Worm (Caenorhabditis elegans) whole organism, young adult: ENCODE results near the gene dnj-5.

Source experiments
- B0261.1 ChIP-seq: sonication (generic microtip); optimal IDR thresholded peaks from 2 replicates; lab custom pipeline; 2016; ENCODE audit warnings: mild to moderate bottlenecking, missing genetic modification characterization, moderate library complexity, missing compliant biosample characterization
- B0336.3 ChIP-seq: fragments of 200-800 bp; sonication (Bioruptor generic); IDR thresholded peaks from 2 replicates; pipeline ENCODE4 v1.3.6; 2022; ENCODE audit warnings: missing genetic modification characterization, missing compliant biosample characterization
- F10E7.11 ChIP-seq: sonication (generic microtip); optimal IDR thresholded peaks from 2 replicates; lab custom pipeline; 2017; ENCODE audit warnings: mild to moderate bottlenecking, missing genetic modification characterization, moderate library complexity, missing compliant biosample characterization
- F39B2.1 ChIP-seq: fragments of 200-800 bp; sonication (Bioruptor generic); IDR thresholded peaks from 2 replicates; pipeline ENCODE4 v1.3.6; 2022; ENCODE audit warnings: missing genetic modification reagents, missing genetic modification characterization, missing compliant biosample characterization
- F57C9.4 ChIP-seq: sonication (generic microtip); optimal IDR thresholded peaks from 2 replicates; lab custom pipeline; 2017; ENCODE audit warnings: mild to moderate bottlenecking, missing genetic modification characterization, missing compliant biosample characterization
- K12H6.12 ChIP-seq: fragments of 200-800 bp; sonication (Bioruptor generic); optimal IDR thresholded peaks from 2 replicates; lab custom pipeline; 2018; ENCODE audit warnings: mild to moderate bottlenecking, missing genetic modification characterization, missing compliant biosample characterization
- Y53F4B.3 ChIP-seq: fragments of 200-800 bp; sonication (Bioruptor generic); IDR thresholded peaks from 2 replicates; pipeline ENCODE4 v1.3.6; 2022; ENCODE audit warnings: missing genetic modification reagents, missing genetic modification characterization, missing compliant biosample characterization
- akir-1 ChIP-seq: fragments of 200-800 bp; sonication (Bioruptor generic); optimal IDR thresholded peaks from 2 replicates; lab custom pipeline; 2018; ENCODE audit warnings: mild to moderate bottlenecking, missing genetic modification characterization, moderate library complexity, missing compliant biosample characterization
- atf-7 ChIP-seq: sonication (generic microtip); optimal IDR thresholded peaks from 2 replicates; lab custom pipeline; 2017; ENCODE audit warnings: mild to moderate bottlenecking, missing genetic modification characterization, missing compliant biosample characterization
- attf-5 ChIP-seq: fragments of 200-800 bp; sonication (Bioruptor generic); optimal IDR thresholded peaks from 2 replicates; lab custom pipeline; 2018; ENCODE audit warnings: mild to moderate bottlenecking, missing genetic modification characterization, missing compliant biosample characterization
- cebp-1 ChIP-seq, 2 experiments: fragments of 200-800 bp in 1 of 2; sonication (Bioruptor generic) in 1 of 2; sonication (generic microtip) in 1 of 2; IDR thresholded peaks in 1 of 2; optimal IDR thresholded peaks in 1 of 2; 2 replicates each; pipeline versions ENCODE4 v1.3.6 to Lab custom; 2017 to 2022; ENCODE audit warnings: missing compliant biosample characterization in 2 of 2, missing genetic modification characterization in 2 of 2, mild to moderate bottlenecking in 1 of 2, missing genetic modification reagents in 1 of 2, moderate library complexity in 1 of 2
- chd-7 ChIP-seq: sonication (generic microtip); optimal IDR thresholded peaks from 2 replicates; lab custom pipeline; 2016; ENCODE audit warnings: mild to moderate bottlenecking, missing genetic modification characterization, moderate library complexity, missing compliant biosample characterization
- efl-1 ChIP-seq: fragments of 150-350 bp; optimal IDR thresholded peaks from 2 replicates; lab custom pipeline; 2014; ENCODE audit warnings: missing biosample characterization, missing genetic modification reagents, missing genetic modification characterization
- egl-44 ChIP-seq: fragments of 200-800 bp; sonication (Bioruptor generic); IDR thresholded peaks from 2 replicates; pipeline ENCODE4 v1.3.6; 2022; ENCODE audit warnings: missing genetic modification reagents, missing genetic modification characterization, missing compliant biosample characterization
- hrde-1 ChIP-seq: sonication (generic microtip); optimal IDR thresholded peaks from 2 replicates; lab custom pipeline; 2016; ENCODE audit warnings: missing genetic modification characterization, mild to moderate bottlenecking, missing compliant biosample characterization, moderate library complexity, missing genotype, missing genetic modification reagents, borderline replicate concordance
- lag-1 ChIP-seq: fragments of 200-800 bp; sonication (Bioruptor generic); IDR thresholded peaks from 2 replicates; pipeline ENCODE4 v1.3.6; 2022; ENCODE audit warnings: missing genetic modification reagents, missing genetic modification characterization, missing compliant biosample characterization
- let-526 ChIP-seq: fragments of 200-800 bp; sonication (Bioruptor generic); IDR thresholded peaks from 2 replicates; pipeline ENCODE4 v1.3.6; 2022; ENCODE audit warnings: missing genetic modification reagents, missing genetic modification characterization, missing compliant biosample characterization
- lin-35 ChIP-seq, 3 experiments: fragments of 150-350 bp in 2 of 3; sonication (generic microtip) in 1 of 3; optimal IDR thresholded peaks; 2 replicates each; lab custom pipeline; 2014 to 2018; ENCODE audit warnings: missing biosample characterization in 3 of 3, missing genetic modification characterization in 3 of 3, missing genetic modification reagents in 3 of 3
- lin-40 ChIP-seq: sonication (generic microtip); optimal IDR thresholded peaks from 2 replicates; lab custom pipeline; 2016; ENCODE audit warnings: missing genetic modification characterization, mild to moderate bottlenecking, missing compliant biosample characterization, missing genotype, missing genetic modification reagents
- lir-1 ChIP-seq: fragments of 200-800 bp; sonication (Bioruptor generic); conservative IDR thresholded peaks from 2 replicates; pipeline ENCODE4 v1.3.6; 2022; ENCODE audit warnings: missing genetic modification reagents, missing genetic modification characterization, missing compliant biosample characterization
- lsl-1 ChIP-seq: fragments of 200-800 bp; sonication (Bioruptor generic); optimal IDR thresholded peaks from 2 replicates; lab custom pipeline; 2018; ENCODE audit warnings: mild to moderate bottlenecking, missing genetic modification characterization, moderate library complexity, missing compliant biosample characterization
- madf-6 ChIP-seq: fragments of 200-800 bp; sonication (Bioruptor generic); IDR thresholded peaks from 2 replicates; pipeline ENCODE4 v1.3.6; 2022; ENCODE audit warnings: missing genetic modification reagents, missing genetic modification characterization, missing compliant biosample characterization
- mel-28 ChIP-seq: sonication (generic microtip); optimal IDR thresholded peaks from 2 replicates; lab custom pipeline; 2016; ENCODE audit warnings: borderline replicate concordance, mild to moderate bottlenecking, missing genetic modification characterization, missing compliant biosample characterization
- mxl-1 ChIP-seq: sonication (generic microtip); optimal IDR thresholded peaks from 2 replicates; lab custom pipeline; 2016; ENCODE audit warnings: missing genetic modification characterization, missing compliant biosample characterization
- nfya-2 ChIP-seq: fragments of 200-800 bp; sonication (Bioruptor generic); IDR thresholded peaks from 2 replicates; pipeline ENCODE4 v1.3.6; 2022; ENCODE audit warnings: missing genetic modification reagents, missing genetic modification characterization, missing compliant biosample characterization
- nhr-80 ChIP-seq: sonication (generic microtip); optimal IDR thresholded peaks from 2 replicates; lab custom pipeline; 2016; ENCODE audit warnings: missing genetic modification characterization, missing compliant biosample characterization
- nhr-90 ChIP-seq: sonication (generic microtip); optimal IDR thresholded peaks from 2 replicates; lab custom pipeline; 2016; ENCODE audit warnings: missing genotype, mild to moderate bottlenecking, missing genetic modification characterization, missing compliant biosample characterization
- pha-4 ChIP-seq: fragments of 150-350 bp; sonication (generic microtip); optimal IDR thresholded peaks from 2 replicates; lab custom pipeline; 2014; ENCODE audit warnings: missing biosample characterization, missing genetic modification reagents, missing genetic modification characterization
- snpc-1.1 ChIP-seq: sonication (generic microtip); optimal IDR thresholded peaks from 2 replicates; lab custom pipeline; 2017; ENCODE audit warnings: missing genetic modification characterization, mild to moderate bottlenecking, missing compliant biosample characterization, antibody characterized with exemption, moderate library complexity, missing genotype, missing genetic modification reagents; ENCODE audit not compliant: insufficient read depth
- tbp1 ChIP-seq: fragments of 200-800 bp; sonication (Bioruptor generic); optimal IDR thresholded peaks from 2 replicates; lab custom pipeline; 2018; ENCODE audit warnings: mild to moderate bottlenecking, missing genetic modification characterization, missing compliant biosample characterization
- ztf-25 ChIP-seq: fragments of 200-800 bp; sonication (Bioruptor generic); IDR thresholded peaks from 2 replicates; pipeline ENCODE4 v1.3.6; 2022; ENCODE audit warnings: missing genetic modification reagents, missing genetic modification characterization, missing compliant biosample characterization
- ztf-6 ChIP-seq: fragments of 200-800 bp; sonication (Bioruptor generic); IDR thresholded peaks from 2 replicates; pipeline ENCODE4 v1.3.6; 2022; ENCODE audit warnings: missing genetic modification reagents, missing genetic modification characterization, missing compliant biosample characterization

dnj-5 gene

DNA sequence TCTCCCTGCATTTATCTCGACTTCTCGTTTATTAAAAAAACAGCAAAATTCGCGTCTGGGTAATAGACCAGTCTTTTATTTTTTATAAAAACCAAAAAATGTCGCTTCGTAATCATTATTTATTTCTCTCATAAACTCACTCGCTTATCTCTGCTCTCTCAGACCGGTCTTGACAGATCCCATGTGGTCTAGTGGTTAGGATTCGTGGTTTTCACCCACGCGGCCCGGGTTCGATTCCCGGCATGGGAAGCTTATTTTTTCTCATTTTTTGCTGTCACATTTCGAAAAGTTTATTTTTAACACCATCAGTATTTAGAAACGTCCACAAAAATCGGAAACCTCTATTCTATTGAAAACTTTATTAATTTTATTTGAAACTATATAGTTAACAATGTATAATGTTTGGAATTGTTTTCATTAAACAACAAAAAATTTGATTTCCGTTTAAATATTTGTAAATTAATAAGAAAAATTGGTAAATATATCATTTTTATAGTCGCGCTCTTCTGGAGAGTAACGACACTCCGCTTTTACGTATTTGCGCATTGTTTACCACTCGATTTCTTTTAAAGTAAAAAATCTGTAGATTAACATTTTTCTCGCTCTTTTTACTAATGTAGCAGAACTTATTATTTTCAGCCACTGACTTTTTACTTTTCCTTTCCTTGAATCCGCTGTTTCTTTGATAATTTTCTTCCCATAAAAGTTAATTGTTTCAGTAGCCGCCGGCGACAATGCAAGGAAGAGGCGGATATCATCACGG, 40.1 kb upstream of the dnj-5 start, which contains the start of gene hrpl-1 (continued):
- TF ChIP-seq akir-1 (GFP tag; lab: Kevin White, UChicago) (no peak), F57C9.4 (tag; lab: Kevin White, UChicago) (no peak), chd-7 (tag; lab: Kevin White, UChicago) (no peak), ztf-6 (GFP tag; lab: Robert Waterston, UW) (no peak), pha-4 (tag; lab: Kevin White, UChicago) (no peak), hrde-1 (tag; lab: Kevin White, UChicago) (peak; percentile 31), lin-35 (GFP tag; optimal IDR thresholded peaks at IDR 0.05; lab: Kevin White, UChicago) (no peak), cebp-1 (GFP tag; IDR thresholded peaks at IDR 0.05; lab: Robert Waterston, UW) (no peak), cebp-1 (tag; optimal IDR thresholded peaks at IDR 0.05; lab: Kevin White, UChicago) (peak; percentile 24), attf-5 (no peak), B0261.1 (tag; lab: Kevin White, UChicago) (peak; percentile 73), lin-40 (no peak), egl-44 (GFP tag; lab: Robert Waterston, UW) (no peak), mxl-1 (tag; lab: Kevin White, UChicago) (peak; percentile 20), lag-1 (GFP tag; lab: Robert Waterston, UW) (no peak), nfya-2 (no peak), lir-1 (GFP tag; lab: Robert Waterston, UW) (no peak), madf-6 (GFP tag; lab: Robert Waterston, UW) (no peak), mel-28 (tag; lab: Kevin White, UChicago) (no peak), efl-1 (GFP tag; lab: Kevin White, UChicago) (no peak), atf-7 (no peak), ztf-25 (GFP tag; lab: Robert Waterston, UW) (no peak), nhr-90 (peak; percentile 20), Y53F4B.3 (GFP tag; lab: Robert Waterston, UW) (no peak), B0336.3 (GFP tag; lab: Robert Waterston, UW) (no peak), let-526 (GFP tag; lab: Robert Waterston, UW) (no peak)

DNA sequence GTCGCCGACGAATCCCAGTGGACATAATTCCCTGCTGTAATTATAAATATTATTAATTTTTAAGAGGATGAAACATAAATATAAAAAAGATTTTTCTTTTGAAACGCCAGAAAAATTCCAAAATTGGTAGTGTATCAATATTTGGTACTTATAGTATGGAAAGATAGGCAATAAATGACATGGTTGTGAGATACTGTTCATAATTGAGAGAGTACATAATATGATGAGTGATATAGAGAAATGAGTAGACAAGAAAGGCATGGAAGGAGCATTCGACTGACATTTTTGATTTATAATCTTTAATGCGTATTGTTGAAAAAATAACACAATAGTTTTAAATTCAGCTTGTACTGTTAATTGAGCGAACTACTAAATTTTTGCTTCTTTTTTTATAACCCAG, 39.4 kb upstream of the dnj-5 start, which contains the start of gene C44B7.11:
TSS of gene C44B7.11 (minus strand) at position 34 of the 400 bp plus-strand sequence.
- TF ChIP-seq F10E7.11 (tag; lab: Kevin White, UChicago) (no peak), K12H6.12 (no peak), nhr-80 (tag; lab: Kevin White, UChicago) (peak; percentile 30)
- TF ChIP-seq, all 124 proteins: peak for 1

- TF ChIP-seq mxl-1 (tag; lab: Kevin White, UChicago) (no peak), tbp1 (GFP tag; lab: Kevin White, UChicago) (no peak), lin-40 (no peak), snpc-1.1 (tag; lab: Kevin White, UChicago) (peak; percentile 6), lsl-1 (GFP tag; lab: Kevin White, UChicago) (peak; percentile 61), F39B2.1 (no peak)
Observed at ce11 chrII:6893589-6894245, 35.6 kb upstream of the dnj-5 start, which contains the start of gene adal-1. Gene adal-1, minus strand, starts transcription at chrII:6893639.
